Fruit fly (Drosophila melanogaster) whole organism, wandering third instar larva: ENCODE data around the gene CG33721.

Experiments used
- Abd-B ChIP-seq: fragments of >200 bp; optimal IDR thresholded peaks from 2 replicates; lab custom pipeline; 2017; ENCODE audit warnings: missing biosample characterization, missing genetic modification characterization
- CG32264 ChIP-seq: fragments of 200-800 bp; sonication (Bioruptor generic); optimal IDR thresholded peaks from 2 replicates; lab custom pipeline; 2016; ENCODE audit warnings: missing biosample characterization, missing genetic modification characterization
- CG9705 ChIP-seq: fragments of 200-800 bp; sonication (Bioruptor generic); optimal IDR thresholded peaks from 2 replicates; lab custom pipeline; 2018; ENCODE audit warnings: missing biosample characterization, mild to moderate bottlenecking, missing genetic modification characterization
- CrebA ChIP-seq: fragments of 200-800 bp; sonication (Bioruptor generic); optimal IDR thresholded peaks from 2 replicates; lab custom pipeline; 2016; ENCODE audit warnings: missing biosample characterization, mild to moderate bottlenecking, missing genetic modification characterization, borderline replicate concordance
- Dfd ChIP-seq: fragments of >200 bp; optimal IDR thresholded peaks from 2 replicates; lab custom pipeline; 2017; ENCODE audit warnings: missing biosample characterization, missing genetic modification characterization
- Dif ChIP-seq: fragments of 200-275, 200-300 bp; sonication (Bioruptor generic); optimal IDR thresholded peaks from 2 replicates; lab custom pipeline; 2018; ENCODE audit warnings: missing biosample characterization, missing genetic modification characterization; ENCODE audit not compliant: partially characterized antibody
- GATAd ChIP-seq: sonication (Bioruptor generic); optimal IDR thresholded peaks from 2 replicates; lab custom pipeline; 2016; ENCODE audit warnings: missing biosample characterization, missing genetic modification characterization
- HLH106 ChIP-seq: fragments of 200-800 bp; optimal IDR thresholded peaks from 3 replicates; lab custom pipeline; 2019; ENCODE audit warnings: missing biosample characterization, mild to moderate bottlenecking, missing genetic modification characterization, moderate library complexity
- Hnf4 ChIP-seq: fragments of 200-800 bp; sonication (Bioruptor generic); optimal IDR thresholded peaks from 2 replicates; lab custom pipeline; 2016; ENCODE audit warnings: missing biosample characterization, mild to moderate bottlenecking, missing genetic modification characterization
- Hr78 ChIP-seq: fragments of >200 bp; optimal IDR thresholded peaks from 2 replicates; lab custom pipeline; 2017; ENCODE audit warnings: missing biosample characterization, missing genetic modification characterization
- Hr83 ChIP-seq: fragments of 200-300 bp; sonication (Bioruptor generic); optimal IDR thresholded peaks from 2 replicates; lab custom pipeline; 2016; ENCODE audit warnings: missing biosample characterization, mild to moderate bottlenecking, missing genetic modification characterization, moderate library complexity; ENCODE audit not compliant: poor library complexity, severe bottlenecking
- Mio ChIP-seq: sonication (Bioruptor generic); optimal IDR thresholded peaks from 2 replicates; lab custom pipeline; 2016; ENCODE audit warnings: missing biosample characterization, missing genetic modification characterization
- Myc ChIP-seq: fragments of >200 bp; optimal IDR thresholded peaks from 2 replicates; lab custom pipeline; 2017
- N ChIP-seq: fragments of >200 bp; optimal IDR thresholded peaks from 2 replicates; lab custom pipeline; 2018; ENCODE audit warnings: missing biosample characterization, missing external identifiers, missing genetic modification characterization
- OdsH ChIP-seq: fragments of 200-800 bp; sonication (Bioruptor generic); optimal IDR thresholded peaks from 2 replicates; lab custom pipeline; 2016; ENCODE audit warnings: missing biosample characterization, mild to moderate bottlenecking, missing genetic modification characterization
- Sp1 ChIP-seq: fragments of 200-800 bp; sonication (Bioruptor generic); optimal IDR thresholded peaks from 3 replicates; lab custom pipeline; 2019; ENCODE audit warnings: missing biosample characterization, mild to moderate bottlenecking, missing genetic modification characterization, moderate library complexity
- Vsx2 ChIP-seq: fragments of 200-300, 225-300 bp; sonication (Bioruptor generic); optimal IDR thresholded peaks from 2 replicates; lab custom pipeline; 2018; ENCODE audit warnings: missing biosample characterization, missing genetic modification characterization; ENCODE audit not compliant: partially characterized antibody
- br ChIP-seq: fragments of 200-800 bp; sonication (Bioruptor generic); optimal IDR thresholded peaks from 2 replicates; lab custom pipeline; 2016; ENCODE audit warnings: missing biosample characterization, missing genetic modification characterization
- brk ChIP-seq: fragments of 200-800 bp; sonication (Bioruptor generic); optimal IDR thresholded peaks from 2 replicates; lab custom pipeline; 2016; ENCODE audit warnings: missing biosample characterization, mild to moderate bottlenecking, missing genetic modification characterization
- dl ChIP-seq, 2 experiments: fragments of 175-275, 200-275 bp in 1 of 2; fragments of 200-275 bp in 1 of 2; sonication (Bioruptor generic); optimal IDR thresholded peaks; lab custom pipeline; 2018; ENCODE audit warnings: mild to moderate bottlenecking in 2 of 2, missing biosample characterization in 2 of 2, missing genetic modification characterization in 2 of 2, moderate library complexity in 2 of 2; ENCODE audit not compliant: partially characterized antibody in 2 of 2, insufficient read depth in 1 of 2
- dmrt93B ChIP-seq: fragments of 200-800 bp; sonication (Bioruptor generic); optimal IDR thresholded peaks from 2 replicates; lab custom pipeline; 2018; ENCODE audit warnings: missing biosample characterization, mild to moderate bottlenecking, missing genetic modification characterization
- dsf ChIP-seq: sonication (Bioruptor generic); optimal IDR thresholded peaks from 2 replicates; lab custom pipeline; 2016; ENCODE audit warnings: missing biosample characterization, missing genetic modification characterization, borderline replicate concordance
- ey ChIP-seq: fragments of 200-800 bp; sonication (Bioruptor generic); optimal IDR thresholded peaks from 2 replicates; lab custom pipeline; 2016; ENCODE audit warnings: missing biosample characterization, missing genetic modification characterization
- foxo ChIP-seq, 2 experiments: fragments of 200-800 bp; sonication (Bioruptor generic); optimal IDR thresholded peaks; 2 replicates in 1 of 2; 3 replicates in 1 of 2; lab custom pipeline; 2016 to 2017; ENCODE audit warnings: missing biosample characterization in 2 of 2, missing genetic modification characterization in 2 of 2
- fru ChIP-seq: fragments of 200-800 bp; sonication (Bioruptor generic); optimal IDR thresholded peaks from 3 replicates; lab custom pipeline; 2016; ENCODE audit warnings: missing biosample characterization, mild to moderate bottlenecking, missing genetic modification characterization
- h ChIP-seq: fragments of 200-800 bp; sonication (Bioruptor generic); optimal IDR thresholded peaks from 3 replicates; lab custom pipeline; 2016; ENCODE audit warnings: missing biosample characterization, mild to moderate bottlenecking, missing genetic modification characterization
- jim ChIP-seq: fragments of 175-275, 200-325 bp; sonication (Bioruptor generic); optimal IDR thresholded peaks from 2 replicates; lab custom pipeline; 2016; ENCODE audit warnings: missing biosample characterization, mild to moderate bottlenecking, missing genetic modification characterization
- pan ChIP-seq: fragments of >200 bp; optimal IDR thresholded peaks from 2 replicates; lab custom pipeline; 2017
- psq ChIP-seq: fragments of 200-800 bp; sonication (Bioruptor generic); optimal IDR thresholded peaks from 3 replicates; lab custom pipeline; 2017; ENCODE audit warnings: missing biosample characterization, mild to moderate bottlenecking, missing genetic modification characterization, moderate library complexity
- rgr ChIP-seq: fragments of 200-800 bp; sonication (Bioruptor generic); optimal IDR thresholded peaks from 3 replicates; lab custom pipeline; 2016; ENCODE audit warnings: missing biosample characterization, mild to moderate bottlenecking, missing genetic modification characterization
- sage ChIP-seq: fragments of 200-800 bp; sonication (Bioruptor generic); optimal IDR thresholded peaks from 2 replicates; lab custom pipeline; 2016; ENCODE audit warnings: missing biosample characterization, mild to moderate bottlenecking, missing genetic modification characterization
- sv ChIP-seq: fragments of 200-800 bp; sonication (Bioruptor generic); optimal IDR thresholded peaks from 3 replicates; lab custom pipeline; 2016; ENCODE audit warnings: missing biosample characterization, missing genetic modification characterization
- tai ChIP-seq: sonication (Bioruptor generic); optimal IDR thresholded peaks from 2 replicates; lab custom pipeline; 2016; ENCODE audit warnings: missing biosample characterization, missing genetic modification characterization
- usp ChIP-seq: fragments of >200 bp; optimal IDR thresholded peaks from 2 replicates; lab custom pipeline; 2017; ENCODE audit warnings: missing biosample characterization, missing genetic modification characterization
- woc ChIP-seq: sonication (Bioruptor generic); optimal IDR thresholded peaks from 2 replicates; lab custom pipeline; 2016; ENCODE audit warnings: missing biosample characterization, mild to moderate bottlenecking, missing genetic modification characterization

Gene CG33721

DNA sequence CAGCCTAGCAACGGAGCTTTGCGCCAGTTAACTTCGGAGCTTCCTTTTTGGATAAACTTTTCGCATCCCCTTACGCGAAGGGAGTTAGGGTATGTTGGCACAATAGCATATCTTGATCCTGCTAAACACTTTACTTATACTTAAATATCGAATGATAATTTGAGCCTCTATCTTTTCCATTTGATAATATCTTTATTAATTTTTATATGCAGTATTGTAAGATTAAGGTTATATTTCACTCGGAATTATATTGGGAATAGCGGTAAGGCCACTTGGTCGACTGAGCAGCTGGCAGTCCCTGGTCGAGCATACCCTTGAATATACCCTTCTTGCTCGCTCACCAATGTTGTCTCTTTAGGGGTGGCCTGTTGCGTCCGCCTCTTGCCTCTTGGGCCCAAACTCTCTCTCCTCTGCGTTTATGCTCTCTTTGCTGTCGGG is 37.9 kb downstream of the CG33721 start:
- TF ChIP-seq sv = peak; percentile 78
- TF ChIP-seq br (GFP tag; lab: Kevin White, UChicago) = peak; percentile 74
- TF ChIP-seq CG32264 (GFP tag; lab: Kevin White, UChicago) = no peak
- TF ChIP-seq OdsH (GFP tag; lab: Kevin White, UChicago) = peak; percentile 69
- no peak for TF ChIP-seq Abd-B (GFP tag; lab: Kevin White, UChicago)
- TF ChIP-seq HLH106 (tag; lab: Kevin White, UChicago) = peak; percentile 48
- no peak for TF ChIP-seq N
- peak; percentile 67 for TF ChIP-seq psq (GFP tag; lab: Kevin White, UChicago)
- no peak for TF ChIP-seq Myc (lab: Kevin White, UChicago)
- no peak for TF ChIP-seq Dfd (GFP tag; lab: Kevin White, UChicago)
- TF ChIP-seq dsf (GFP tag; lab: Kevin White, UChicago) = no peak
- TF ChIP-seq Hr83 (GFP tag; lab: Kevin White, UChicago) = no peak
- peak; percentile 74 for TF ChIP-seq woc
- TF ChIP-seq pan = no peak
- no peak for TF ChIP-seq Hr78 (GFP tag; lab: Kevin White, UChicago)
- TF ChIP-seq usp (GFP tag; lab: Kevin White, UChicago) = no peak
- TF ChIP-seq Hnf4 (GFP tag; lab: Kevin White, UChicago) = no peak
- peak; percentile 57 for TF ChIP-seq h (GFP tag; lab: Kevin White, UChicago)
- TF ChIP-seq ey (GFP tag; lab: Kevin White, UChicago) = peak; percentile 60
- no peak for TF ChIP-seq GATAd (GFP tag; lab: Kevin White, UChicago)
- no peak for TF ChIP-seq dmrt93B (GFP tag; lab: Kevin White, UChicago)
- TF ChIP-seq foxo (GFP tag; optimal IDR thresholded peaks at IDR 0.05; lab: Kevin White, UChicago) = peak in 1 of 2 experiments; percentile 79
- TF ChIP-seq Sp1 (GFP tag; lab: Kevin White, UChicago) = peak; percentile 60
- peak; percentile 83 for TF ChIP-seq fru (GFP tag; lab: Kevin White, UChicago)
- TF ChIP-seq sage (GFP tag; lab: Kevin White, UChicago) = peak; percentile 30
- no peak for TF ChIP-seq brk (GFP tag; lab: Kevin White, UChicago)
- TF ChIP-seq Vsx2 (GFP tag; lab: Kevin White, UChicago) = no peak
- TF ChIP-seq CG9705 (GFP tag; lab: Kevin White, UChicago) = no peak
- TF ChIP-seq rgr = peak; percentile 69
- TF ChIP-seq tai = no peak
- TF ChIP-seq, all 38 proteins: peak for 13

DNA sequence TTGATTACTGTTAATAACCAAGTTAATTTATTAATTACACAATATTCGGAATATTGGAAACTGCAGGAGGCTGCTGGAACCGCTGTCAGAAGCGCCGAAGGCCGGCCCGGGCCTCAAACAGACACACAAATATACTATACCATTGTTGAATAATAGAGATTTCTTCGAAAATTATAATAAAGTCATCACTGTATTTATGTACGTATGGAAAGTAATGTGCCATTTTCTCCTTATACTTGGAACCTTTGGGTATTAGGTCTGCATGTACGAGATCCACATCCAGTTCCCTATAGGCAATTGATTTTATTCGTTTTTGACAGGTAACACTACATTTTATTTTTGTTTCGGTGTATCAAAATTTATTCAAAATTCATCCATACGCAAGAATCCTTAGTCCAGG is 41.7 kb downstream of the CG33721 start, which contains the start of gene CG7069:
Gene CG7069 (plus strand): TSS at position 301 of the 400 bp plus-strand sequence.
- TF ChIP-seq jim (GFP tag; lab: Kevin White, UChicago) (no peak), Hr83 (GFP tag; lab: Kevin White, UChicago) (no peak), dl (GFP tag; optimal IDR thresholded peaks at IDR 0.05; lab: Kevin White, UChicago; ENCODE audit: insufficient read depth in 1 of 2, partially characterized antibody in 2 of 2) (no peak), CG9705 (GFP tag; lab: Kevin White, UChicago) (no peak), Mio (GFP tag; lab: Kevin White, UChicago) (no peak), CrebA (GFP tag; lab: Kevin White, UChicago) (no peak), Dif (GFP tag; lab: Kevin White, UChicago) (no peak), Myc (lab: Kevin White, UChicago) (no peak), tai (no peak), CG32264 (GFP tag; lab: Kevin White, UChicago) (no peak), foxo (GFP tag; optimal IDR thresholded peaks at IDR 0.05; lab: Kevin White, UChicago) (no peak), rgr (no peak), N (no peak)

DNA sequence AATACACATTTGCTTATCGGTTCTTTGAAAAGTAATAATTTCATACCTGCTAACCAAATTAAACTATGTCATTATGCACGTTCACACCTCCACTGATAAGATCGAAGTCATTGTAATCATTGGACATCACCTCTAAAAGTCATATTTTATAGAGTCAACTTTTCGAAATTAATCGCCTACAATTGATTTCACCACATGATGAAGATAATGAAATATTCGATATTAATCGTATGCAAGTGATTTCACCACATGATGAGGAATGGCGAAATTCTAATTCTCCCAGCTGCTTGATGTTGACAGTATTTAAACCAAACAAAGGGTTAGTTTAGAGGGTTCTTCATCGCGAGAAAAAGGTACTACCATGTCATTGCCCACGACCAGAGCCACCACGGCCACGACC is 44.8 kb downstream of the CG33721 start, which contains the start of gene CG18596:
Gene CG18596 (plus strand): TSS at position 250 of the 400 bp plus-strand sequence.
- no peak for TF ChIP-seq Mio (GFP tag; lab: Kevin White, UChicago)
- TF ChIP-seq Myc (lab: Kevin White, UChicago) = peak; percentile 77
- no peak for TF ChIP-seq ey (GFP tag; lab: Kevin White, UChicago)
- no peak for TF ChIP-seq brk (GFP tag; lab: Kevin White, UChicago)
- TF ChIP-seq rgr = no peak
